Worm (Caenorhabditis elegans): Measurements from ENCODE around the gene far-6.

far-6 gene

ce11 chrIV:13318773-13319172, 9.4 kb upstream of the far-6 start:
- TF ChIP-seq dao-5 (tag; optimal IDR thresholded peaks at IDR 0.05): no peak
- no peak for TF ChIP-seq W03F9.2 (tag; optimal IDR thresholded peaks at IDR 0.05)
- TF ChIP-seq him-1 (tag; optimal IDR thresholded peaks at IDR 0.05): no peak

ce11 chrIV:13319886-13320650, 8.1 kb upstream of the far-6 start:
- TF ChIP-seq W03F9.2 (tag; optimal IDR thresholded peaks at IDR 0.05) (no peak), dao-5 (tag; optimal IDR thresholded peaks at IDR 0.05) (no peak), him-1 (tag; optimal IDR thresholded peaks at IDR 0.05) (no peak)

- TF ChIP-seq dao-5 (tag; optimal IDR thresholded peaks at IDR 0.05): no peak
- no peak for TF ChIP-seq him-1 (tag; optimal IDR thresholded peaks at IDR 0.05)
- peak; percentile 19 for TF ChIP-seq W03F9.2 (tag; optimal IDR thresholded peaks at IDR 0.05)
Measured at ce11 chrIV:13322429-13322828, 5.7 kb upstream of the far-6 start.

- TF ChIP-seq dao-5 (tag; optimal IDR thresholded peaks at IDR 0.05): no peak
- no peak for TF ChIP-seq him-1 (tag; optimal IDR thresholded peaks at IDR 0.05)
- no peak for TF ChIP-seq W03F9.2 (tag; optimal IDR thresholded peaks at IDR 0.05)
Measured at ce11 chrIV:13323823-13324359, 4.3 kb upstream of the far-6 start, which contains the start of gene fat-2. Gene fat-2 (plus strand): TSS chrIV:13323873.

- TF ChIP-seq dao-5 (tag; optimal IDR thresholded peaks at IDR 0.05): no peak
- TF ChIP-seq him-1 (tag; optimal IDR thresholded peaks at IDR 0.05): no peak
- no peak for TF ChIP-seq W03F9.2 (tag; optimal IDR thresholded peaks at IDR 0.05)
Measured at ce11 chrIV:13327064-13327463, 1.1 kb upstream of the far-6 start.

- TF ChIP-seq him-1 (tag; optimal IDR thresholded peaks at IDR 0.05) (no peak), dao-5 (tag; optimal IDR thresholded peaks at IDR 0.05) (no peak), W03F9.2 (tag; optimal IDR thresholded peaks at IDR 0.05) (no peak)
Measured at ce11 chrIV:13330547-13330946, 2.4 kb downstream of the far-6 start.

ce11 chrIV:13331285-13331684, 3.1 kb downstream of the far-6 start, which contains the start of gene pqn-74:
Gene pqn-74 (minus strand): TSS chrIV:13331406.
- TF ChIP-seq W03F9.2 (tag; optimal IDR thresholded peaks at IDR 0.05) (no peak), dao-5 (tag; optimal IDR thresholded peaks at IDR 0.05) (no peak), him-1 (tag; optimal IDR thresholded peaks at IDR 0.05) (no peak)

ce11 chrIV:13334287-13334686, 6.1 kb downstream of the far-6 start:
- no peak for TF ChIP-seq dao-5 (tag; optimal IDR thresholded peaks at IDR 0.05)
- TF ChIP-seq W03F9.2 (tag; optimal IDR thresholded peaks at IDR 0.05): no peak
- TF ChIP-seq him-1 (tag; optimal IDR thresholded peaks at IDR 0.05): no peak

ce11 chrIV:13342555-13342954, 14.4 kb downstream of the far-6 start, which contains the start of gene W02A2.5:
Gene W02A2.5 (plus strand): TSS chrIV:13342855.
- TF ChIP-seq dao-5 (tag; optimal IDR thresholded peaks at IDR 0.05) (no peak), W03F9.2 (tag; optimal IDR thresholded peaks at IDR 0.05) (no peak), him-1 (tag; optimal IDR thresholded peaks at IDR 0.05) (no peak)

- TF ChIP-seq W03F9.2 (tag; optimal IDR thresholded peaks at IDR 0.05) (no peak), him-1 (tag; optimal IDR thresholded peaks at IDR 0.05) (no peak), dao-5 (tag; optimal IDR thresholded peaks at IDR 0.05) (no peak)
Measured at ce11 chrIV:13346078-13346477, 17.9 kb downstream of the far-6 start.

ce11 chrIV:13347232-13347715, 19.1 kb downstream of the far-6 start, which contains the start of gene W02A2.9:
Gene W02A2.9 (plus strand): TSS chrIV:13347665.
- TF ChIP-seq dao-5 (tag; optimal IDR thresholded peaks at IDR 0.05): no peak

ce11 chrIV:13348592-13348991, 20.4 kb downstream of the far-6 start, which contains the start of gene W02A2.12:
Gene W02A2.12 (minus strand): TSS chrIV:13348831.
- TF ChIP-seq W03F9.2 (tag; optimal IDR thresholded peaks at IDR 0.05) (no peak), dao-5 (tag; optimal IDR thresholded peaks at IDR 0.05) (no peak), him-1 (tag; optimal IDR thresholded peaks at IDR 0.05) (no peak)

- TF ChIP-seq W03F9.2 (tag; optimal IDR thresholded peaks at IDR 0.05) (peak; percentile 27), him-1 (tag; optimal IDR thresholded peaks at IDR 0.05) (no peak)
Measured at ce11 chrIV:13353143-13353773, 25.1 kb downstream of the far-6 start, which contains the start of the genes rec-8 and mex-5. Gene rec-8 (minus strand): TSS chrIV:13353193. Gene mex-5 (plus strand): TSS chrIV:13353723.

ce11 chrIV:13354044-13354443, 25.9 kb downstream of the far-6 start:
- TF ChIP-seq dao-5 (tag; optimal IDR thresholded peaks at IDR 0.05): no peak
- TF ChIP-seq him-1 (tag; optimal IDR thresholded peaks at IDR 0.05): no peak
- no peak for TF ChIP-seq W03F9.2 (tag; optimal IDR thresholded peaks at IDR 0.05)

Measured in whole organism, L4/young adult.